Worm (Caenorhabditis elegans): Measurements from ENCODE around the gene thoc-5.

thoc-5 gene

ce11 chrIII:5367995-5368899 lies 19.0 kb upstream of the thoc-5 start, which contains the start of gene dhs-9:
dhs-9 (minus strand) TSS chrIII:5368045.
- TF ChIP-seq skn-1 (tag; optimal IDR thresholded peaks at IDR 0.05) (peak; percentile 85), nhr-77 (tag; optimal IDR thresholded peaks at IDR 0.05) (no peak), lin-39 (tag; optimal IDR thresholded peaks at IDR 0.05) (no peak), gmeb-1 (tag; optimal IDR thresholded peaks at IDR 0.05) (peak; percentile 56), nhr-11 (tag; optimal IDR thresholded peaks at IDR 0.05) (no peak), R02D3.7 (tag; optimal IDR thresholded peaks at IDR 0.05) (no peak), ztf-11 (tag; optimal IDR thresholded peaks at IDR 0.05) (no peak), blmp-1 (tag; optimal IDR thresholded peaks at IDR 0.05; ENCODE audit: insufficient read depth) (no peak), mab-5 (tag; optimal IDR thresholded peaks at IDR 0.05) (no peak), nhr-10 (tag; optimal IDR thresholded peaks at IDR 0.05) (no peak), lin-13 (GFP tag; optimal IDR thresholded peaks at IDR 0.05) (no peak), nhr-25 (tag; optimal IDR thresholded peaks at IDR 0.05) (peak; percentile 59), nhr-21 (tag; optimal IDR thresholded peaks at IDR 0.05) (no peak), sma-9 (GFP tag; optimal IDR thresholded peaks at IDR 0.05) (no peak), sma-9 (tag; optimal IDR thresholded peaks at IDR 0.05) (no peak), Y55F3AM.14 (GFP tag; optimal IDR thresholded peaks at IDR 0.05) (no peak), C34F6.9 (tag; optimal IDR thresholded peaks at IDR 0.05) (peak; percentile 21), elt-1 (tag; optimal IDR thresholded peaks at IDR 0.05) (no peak), nhr-23 (tag; optimal IDR thresholded peaks at IDR 0.05) (no peak), snpc-4 (tag; optimal IDR thresholded peaks at IDR 0.05) (no peak), zag-1 (tag; optimal IDR thresholded peaks at IDR 0.05) (no peak), ztf-1 (GFP tag; conservative IDR thresholded peaks at IDR 0.05) (no peak), sma-3 (GFP tag; optimal IDR thresholded peaks at IDR 0.05) (no peak), dmd-4 (tag; optimal IDR thresholded peaks at IDR 0.05) (no peak), unc-55 (GFP tag; optimal IDR thresholded peaks at IDR 0.05) (peak; percentile 4), unc-62 (GFP tag; optimal IDR thresholded peaks at IDR 0.05) (no peak), nhr-6 (tag; optimal IDR thresholded peaks at IDR 0.05) (no peak), ceh-16 (tag; optimal IDR thresholded peaks at IDR 0.05) (no peak), peb-1 (tag; optimal IDR thresholded peaks at IDR 0.05) (no peak), mdl-1 (tag; optimal IDR thresholded peaks at IDR 0.05) (no peak), ZK546.5 (tag; optimal IDR thresholded peaks at IDR 0.05) (no peak), lin-11 (tag; optimal IDR thresholded peaks at IDR 0.05) (no peak), sem-4 (tag; optimal IDR thresholded peaks at IDR 0.05) (no peak), aly-2 (tag; optimal IDR thresholded peaks at IDR 0.05) (no peak), ztf-4 (tag; optimal IDR thresholded peaks at IDR 0.05) (no peak), nhr-237 (tag; optimal IDR thresholded peaks at IDR 0.05) (no peak), lsy-2 (tag; optimal IDR thresholded peaks at IDR 0.05) (peak in 1 of 2 experiments; percentile 45), mbf-1 (tag; optimal IDR thresholded peaks at IDR 0.05) (no peak), fos-1 (tag; optimal IDR thresholded peaks at IDR 0.05) (peak; percentile 8), crh-2 (tag; optimal IDR thresholded peaks at IDR 0.05) (peak; percentile 48), nhr-12 (tag; optimal IDR thresholded peaks at IDR 0.05) (no peak), F13H6.1 (tag; optimal IDR thresholded peaks at IDR 0.05) (peak; percentile 33), elt-3 (tag; optimal IDR thresholded peaks at IDR 0.05) (no peak), alr-1 (tag; optimal IDR thresholded peaks at IDR 0.05) (no peak), unc-39 (tag; optimal IDR thresholded peaks at IDR 0.05) (no peak), egl-27 (tag; optimal IDR thresholded peaks at IDR 0.05) (no peak), nhr-129 (tag; optimal IDR thresholded peaks at IDR 0.05) (peak; percentile 61), ceh-82 (tag; optimal IDR thresholded peaks at IDR 0.05) (no peak), ama-1 (optimal IDR thresholded peaks at IDR 0.05) (no peak)
